Worm (Caenorhabditis elegans): ENCODE data around the gene K03B4.4.

- TF ChIP-seq klf-2 (GFP tag; conservative IDR thresholded peaks at IDR 0.05) = no peak
- no peak for TF ChIP-seq flt-1 (GFP tag; IDR thresholded peaks at IDR 0.05)
- TF ChIP-seq tab-1 (GFP tag; IDR thresholded peaks at IDR 0.05) = no peak
- TF ChIP-seq ztf-29 (GFP tag; IDR thresholded peaks at IDR 0.05) = no peak
Measured at ce11 chrV:4676092-4676491, 5.7 kb upstream of the K03B4.4 start, which contains the start of gene K03B4.6.
